Fruit fly (Drosophila melanogaster) whole organism, embryonic: ENCODE results near the gene CG2931.

Experiments
- BtbVII ChIP-seq: fragments of 200-800 bp; sonication (Bioruptor generic); optimal IDR thresholded peaks from 3 replicates; lab custom pipeline; 2017; ENCODE audit warnings: missing biosample characterization, mild to moderate bottlenecking, missing genetic modification characterization
- CG11695 ChIP-seq: fragments of 200-800 bp; sonication (Bioruptor generic); IDR thresholded peaks from 3 replicates; pipeline ENCODE4 v1.3.6; 2022; ENCODE audit warnings: missing biosample characterization, missing genetic modification characterization
- CG12659 ChIP-seq: fragments of 200-800 bp; sonication (Bioruptor generic); optimal IDR thresholded peaks from 3 replicates; lab custom pipeline; 2017; ENCODE audit warnings: mild to moderate bottlenecking, missing biosample characterization, missing genetic modification reagents, missing genetic modification characterization
- CG12744 ChIP-seq: fragments of 200-800 bp; sonication (Bioruptor generic); optimal IDR thresholded peaks from 2 replicates; lab custom pipeline; 2016; ENCODE audit warnings: missing biosample characterization, missing genetic modification characterization
- CG12769 ChIP-seq: fragments of 200-800 bp; sonication (Bioruptor generic); optimal IDR thresholded peaks from 2 replicates; lab custom pipeline; 2019; ENCODE audit warnings: missing biosample characterization, mild to moderate bottlenecking, missing genetic modification characterization, moderate library complexity
- CG13624 ChIP-seq: fragments of 200-800 bp; sonication (Bioruptor generic); optimal IDR thresholded peaks from 2 replicates; lab custom pipeline; 2016; ENCODE audit warnings: missing biosample characterization, missing genetic modification characterization
- CG14710 ChIP-seq: fragments of 200-800 bp; sonication (Bioruptor generic); optimal IDR thresholded peaks from 3 replicates; lab custom pipeline; 2019; ENCODE audit warnings: missing biosample characterization, mild to moderate bottlenecking, missing genetic modification characterization, moderate library complexity
- CG14860 ChIP-seq: fragments of 200-800 bp; sonication (Bioruptor generic); IDR thresholded peaks from 3 replicates; pipeline ENCODE4 v1.3.6; 2022; ENCODE audit warnings: missing biosample characterization, missing genetic modification characterization; ENCODE audit not compliant: partially characterized antibody
- CG1603 ChIP-seq: fragments of 200-800 bp; sonication (Bioruptor generic); optimal IDR thresholded peaks from 2 replicates; lab custom pipeline; 2019; ENCODE audit warnings: missing biosample characterization, mild to moderate bottlenecking, missing genetic modification characterization, moderate library complexity
- CG16863 ChIP-seq: fragments of 200-800 bp; sonication (Bioruptor generic); optimal IDR thresholded peaks from 3 replicates; lab custom pipeline; 2016; ENCODE audit warnings: missing biosample characterization, missing genetic modification characterization
- CG17829 ChIP-seq: fragments of 200-800 bp; optimal IDR thresholded peaks from 2 replicates; lab custom pipeline; 2019; ENCODE audit warnings: missing biosample characterization, mild to moderate bottlenecking, missing genetic modification characterization, moderate library complexity
- CG2712 ChIP-seq: fragments of 200-800 bp; optimal IDR thresholded peaks from 3 replicates; lab custom pipeline; 2019; ENCODE audit warnings: missing biosample characterization, mild to moderate bottlenecking, missing genetic modification characterization, moderate library complexity
- CG34422 ChIP-seq: fragments of 200-800 bp; sonication (Bioruptor generic); IDR thresholded peaks from 3 replicates; pipeline ENCODE4 v1.3.6; 2022; ENCODE audit warnings: missing biosample characterization, missing genetic modification characterization
- CG4707 ChIP-seq: fragments of 200-800 bp; sonication (Bioruptor generic); optimal IDR thresholded peaks from 2 replicates; lab custom pipeline; 2018; ENCODE audit warnings: missing biosample characterization, mild to moderate bottlenecking, missing genetic modification characterization, moderate library complexity
- CG6654 ChIP-seq: fragments of 200-800 bp; sonication (Bioruptor generic); optimal IDR thresholded peaks from 2 replicates; lab custom pipeline; 2017; ENCODE audit warnings: missing biosample characterization, mild to moderate bottlenecking, missing genetic modification characterization
- CG7745 ChIP-seq: fragments of 200-800 bp; sonication (Bioruptor generic); optimal IDR thresholded peaks from 2 replicates; lab custom pipeline; 2018; ENCODE audit warnings: missing biosample characterization, mild to moderate bottlenecking, missing genetic modification characterization, moderate library complexity
- CG7963 ChIP-seq: fragments of 200-800 bp; sonication (Bioruptor generic); IDR thresholded peaks from 3 replicates; pipeline ENCODE4 v1.3.6; 2022; ENCODE audit warnings: missing biosample characterization, missing genetic modification characterization; ENCODE audit not compliant: partially characterized antibody
- CG7987 ChIP-seq: fragments of 200-800 bp; sonication (Bioruptor generic); optimal IDR thresholded peaks from 2 replicates; lab custom pipeline; 2018; ENCODE audit warnings: missing biosample characterization, mild to moderate bottlenecking, missing genetic modification characterization, moderate library complexity
- CG8924 ChIP-seq: fragments of 200-800 bp; optimal IDR thresholded peaks from 3 replicates; lab custom pipeline; 2019; ENCODE audit warnings: missing biosample characterization, mild to moderate bottlenecking, missing genetic modification characterization, moderate library complexity
- Camta ChIP-seq: fragments of 200-800 bp; sonication (Bioruptor generic); optimal IDR thresholded peaks from 2 replicates; lab custom pipeline; 2016; ENCODE audit warnings: missing biosample characterization, missing genetic modification characterization
- D19A ChIP-seq: fragments of 200-800 bp; optimal IDR thresholded peaks from 3 replicates; lab custom pipeline; 2019; ENCODE audit warnings: missing biosample characterization, mild to moderate bottlenecking, missing genetic modification characterization, moderate library complexity
- Doc3 ChIP-seq: fragments of 200-800 bp; sonication (Bioruptor generic); IDR thresholded peaks from 3 replicates; pipeline ENCODE4 v1.3.6; 2022; ENCODE audit warnings: missing biosample characterization, missing genetic modification characterization; ENCODE audit not compliant: partially characterized antibody
- Fer1 ChIP-seq: fragments of 200-800 bp; sonication (Bioruptor generic); optimal IDR thresholded peaks from 2 replicates; lab custom pipeline; 2017; ENCODE audit warnings: missing biosample characterization, mild to moderate bottlenecking, missing genetic modification characterization
- HLH54F ChIP-seq: fragments of 200-800 bp; sonication (Bioruptor generic); optimal IDR thresholded peaks from 3 replicates; lab custom pipeline; 2016; ENCODE audit warnings: missing biosample characterization, missing genetic modification characterization
- Hr78 ChIP-seq, 2 experiments: fragments of 200-800 bp in 1 of 2; fragments of >200 bp in 1 of 2; sonication (Bioruptor generic) in 1 of 2; optimal IDR thresholded peaks; 2 replicates each; lab custom pipeline; 2017 to 2019; ENCODE audit warnings: missing biosample characterization in 2 of 2, missing genetic modification characterization in 2 of 2, mild to moderate bottlenecking in 1 of 2, moderate library complexity in 1 of 2
- Kr ChIP-seq: fragments of 200-800 bp; sonication (Bioruptor generic); optimal IDR thresholded peaks from 2 replicates; lab custom pipeline; 2017; ENCODE audit warnings: missing biosample characterization, mild to moderate bottlenecking, missing genetic modification characterization
- Oli ChIP-seq: fragments of 200-800 bp; sonication (Bioruptor generic); optimal IDR thresholded peaks from 2 replicates; lab custom pipeline; 2018; ENCODE audit warnings: missing biosample characterization, mild to moderate bottlenecking, missing genetic modification characterization, moderate library complexity
- PHDP ChIP-seq: fragments of 200-800 bp; sonication (Bioruptor generic); optimal IDR thresholded peaks from 3 replicates; lab custom pipeline; 2018; ENCODE audit warnings: missing biosample characterization, mild to moderate bottlenecking, missing genetic modification characterization, moderate library complexity
- Scr ChIP-seq: fragments of 200-800 bp; sonication (Bioruptor generic); IDR thresholded peaks from 2 replicates; pipeline ENCODE4 v1.3.6; 2022; ENCODE audit warnings: missing biosample characterization, missing genetic modification characterization; ENCODE audit not compliant: partially characterized antibody
- YL-1 ChIP-seq: fragments of 200-800 bp; sonication (Bioruptor generic); optimal IDR thresholded peaks from 3 replicates; lab custom pipeline; 2017; ENCODE audit warnings: missing biosample characterization, mild to moderate bottlenecking, missing genetic modification characterization
- bigmax ChIP-seq: fragments of 200-800 bp; sonication (Bioruptor generic); optimal IDR thresholded peaks from 2 replicates; lab custom pipeline; 2018; ENCODE audit warnings: missing biosample characterization, mild to moderate bottlenecking, missing genetic modification characterization
- corto ChIP-seq: fragments of 200-800 bp; sonication (Bioruptor generic); optimal IDR thresholded peaks from 2 replicates; lab custom pipeline; 2016; ENCODE audit warnings: missing biosample characterization, mild to moderate bottlenecking, missing genetic modification characterization, moderate library complexity
- cwo ChIP-seq: fragments of 200-800 bp; sonication (Bioruptor generic); optimal IDR thresholded peaks from 3 replicates; lab custom pipeline; 2017; ENCODE audit warnings: missing biosample characterization, missing genetic modification characterization, mild to moderate bottlenecking, moderate library complexity, missing genetic modification reagents
- ewg ChIP-seq: fragments of 200-800 bp; sonication (Bioruptor generic); optimal IDR thresholded peaks from 3 replicates; lab custom pipeline; 2017; ENCODE audit warnings: mild to moderate bottlenecking, missing biosample characterization, missing genetic modification reagents, missing genetic modification characterization
- ftz-f1 ChIP-seq: fragments of 200-800 bp; sonication (Bioruptor generic); optimal IDR thresholded peaks from 2 replicates; lab custom pipeline; 2016; ENCODE audit warnings: missing biosample characterization, missing genetic modification characterization
- gfzf ChIP-seq: fragments of 200-800 bp; sonication (Bioruptor generic); optimal IDR thresholded peaks from 2 replicates; lab custom pipeline; 2016; ENCODE audit warnings: missing biosample characterization, mild to moderate bottlenecking, missing genetic modification characterization, moderate library complexity
- her ChIP-seq: fragments of 200-800 bp; sonication (Bioruptor generic); optimal IDR thresholded peaks from 2 replicates; lab custom pipeline; 2016; ENCODE audit warnings: missing biosample characterization, missing genetic modification characterization
- kni ChIP-seq: fragments of 200-800 bp; sonication (Bioruptor generic); optimal IDR thresholded peaks from 3 replicates; lab custom pipeline; 2017; ENCODE audit warnings: mild to moderate bottlenecking, missing biosample characterization, missing genetic modification reagents, missing genetic modification characterization
- p53 ChIP-seq: fragments of 200-800 bp; sonication (Bioruptor generic); optimal IDR thresholded peaks from 2 replicates; lab custom pipeline; 2016; ENCODE audit warnings: missing biosample characterization, missing genetic modification characterization
- sens ChIP-seq: fragments of 200-800 bp; sonication (Bioruptor generic); peaks from one replicate; lab custom pipeline; 2016; ENCODE audit warnings: missing biosample characterization, missing genetic modification characterization
- sisA ChIP-seq: fragments of 200-800 bp; sonication (Bioruptor generic); IDR thresholded peaks from 2 replicates; pipeline ENCODE4 v1.3.6; 2022; ENCODE audit warnings: missing biosample characterization, missing genetic modification characterization
- so ChIP-seq: fragments of 200-800 bp; sonication (Bioruptor generic); IDR thresholded peaks from 3 replicates; pipeline ENCODE4 v1.3.6; 2022; ENCODE audit warnings: missing biosample characterization, missing genetic modification characterization
- stwl ChIP-seq: fragments of 200-800 bp; sonication (Bioruptor generic); optimal IDR thresholded peaks from 3 replicates; lab custom pipeline; 2018; ENCODE audit warnings: missing biosample characterization, mild to moderate bottlenecking, missing genetic modification characterization, moderate library complexity
- sug ChIP-seq: fragments of 200-800 bp; optimal IDR thresholded peaks from 2 replicates; lab custom pipeline; 2019; ENCODE audit warnings: missing biosample characterization, mild to moderate bottlenecking, missing genetic modification characterization, moderate library complexity
- tio ChIP-seq: fragments of 200-800 bp; sonication (Bioruptor generic); optimal IDR thresholded peaks from 2 replicates; lab custom pipeline; 2017; ENCODE audit warnings: missing biosample characterization, missing genetic modification characterization, inconsistent platforms
- zen2 ChIP-seq: fragments of 200-800 bp; sonication (Bioruptor generic); IDR thresholded peaks from 3 replicates; pipeline ENCODE4 v1.3.6; 2022; ENCODE audit warnings: missing biosample characterization, missing genetic modification characterization; ENCODE audit not compliant: partially characterized antibody
- zfh2 ChIP-seq: fragments of 200-800 bp; sonication (Bioruptor generic); optimal IDR thresholded peaks from 2 replicates; lab custom pipeline; 2016; ENCODE audit warnings: missing biosample characterization, missing genetic modification characterization

The CG2931 gene

DNA sequence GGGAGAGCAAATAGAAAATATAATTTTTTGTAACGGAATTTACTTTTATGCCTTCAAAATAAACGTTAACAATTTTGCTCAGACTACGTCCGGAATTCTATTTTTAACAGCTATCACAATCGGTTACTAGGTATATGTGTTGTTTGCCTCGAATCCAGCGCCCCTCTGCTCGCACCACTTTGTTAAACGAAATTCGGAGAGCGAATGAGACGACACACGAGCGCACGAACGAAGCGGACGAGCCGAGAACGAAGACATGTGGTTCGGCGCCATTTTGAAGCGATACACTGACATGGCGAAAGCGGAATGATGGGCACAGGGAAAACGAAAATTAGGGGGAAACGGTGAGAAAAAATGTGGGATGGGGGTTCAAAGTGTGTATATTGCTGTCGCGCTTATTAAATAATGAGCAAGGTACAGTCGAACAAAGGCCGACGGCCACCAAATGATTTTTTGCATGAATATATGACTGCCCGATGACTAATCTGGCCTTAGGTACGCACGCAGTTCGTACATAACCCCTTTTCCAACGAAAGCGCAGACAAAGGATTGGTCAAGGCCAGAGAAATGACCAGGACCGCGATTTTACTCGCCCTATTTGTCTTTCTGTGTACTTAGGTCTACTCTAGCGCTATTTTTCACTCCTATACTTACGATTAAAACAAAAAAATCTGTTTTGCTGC is 32.1 kb upstream of the CG2931 start (continued):
- TF ChIP-seq cwo (GFP tag; lab: Kevin White, UChicago) (peak; percentile 48), corto (GFP tag; lab: Kevin White, UChicago) (peak; percentile 55), tio (GFP tag; lab: Kevin White, UChicago) (no peak), sisA (GFP tag; lab: Robert Waterston, UW) (no peak), CG34422 (GFP tag; lab: Robert Waterston, UW) (no peak), CG12659 (GFP tag; lab: Kevin White, UChicago) (peak; percentile 16), sug (tag; lab: Kevin White, UChicago) (peak; percentile 70), ftz-f1 (GFP tag; lab: Kevin White, UChicago) (peak; percentile 78), CG7987 (GFP tag; lab: Kevin White, UChicago) (peak; percentile 60), Hr78 (GFP tag; optimal IDR thresholded peaks at IDR 0.05; lab: Kevin White, UChicago) (peak in 1 of 2 experiments; percentile 52), D19A (no peak), CG17829 (tag; lab: Kevin White, UChicago) (peak; percentile 63), gfzf (GFP tag; lab: Kevin White, UChicago) (no peak), CG14710 (tag; lab: Kevin White, UChicago) (no peak), so (no peak), BtbVII (GFP tag; lab: Kevin White, UChicago) (peak; percentile 15), Camta (GFP tag; lab: Kevin White, UChicago) (no peak), Fer1 (GFP tag; lab: Kevin White, UChicago) (peak; percentile 42), PHDP (tag; lab: Kevin White, UChicago) (peak; percentile 13), kni (GFP tag; lab: Kevin White, UChicago) (peak; percentile 76), CG8924 (peak; percentile 55), CG14860 (GFP tag; lab: Robert Waterston, UW) (no peak), bigmax (peak; percentile 94), CG16863 (no peak), zen2 (no peak), CG12744 (GFP tag; lab: Kevin White, UChicago) (no peak), CG7745 (tag; lab: Kevin White, UChicago) (peak; percentile 20), zfh2 (GFP tag; lab: Kevin White, UChicago) (no peak), ewg (GFP tag; lab: Kevin White, UChicago) (no peak)
- TF ChIP-seq, all 482 proteins: peak for 84

DNA sequence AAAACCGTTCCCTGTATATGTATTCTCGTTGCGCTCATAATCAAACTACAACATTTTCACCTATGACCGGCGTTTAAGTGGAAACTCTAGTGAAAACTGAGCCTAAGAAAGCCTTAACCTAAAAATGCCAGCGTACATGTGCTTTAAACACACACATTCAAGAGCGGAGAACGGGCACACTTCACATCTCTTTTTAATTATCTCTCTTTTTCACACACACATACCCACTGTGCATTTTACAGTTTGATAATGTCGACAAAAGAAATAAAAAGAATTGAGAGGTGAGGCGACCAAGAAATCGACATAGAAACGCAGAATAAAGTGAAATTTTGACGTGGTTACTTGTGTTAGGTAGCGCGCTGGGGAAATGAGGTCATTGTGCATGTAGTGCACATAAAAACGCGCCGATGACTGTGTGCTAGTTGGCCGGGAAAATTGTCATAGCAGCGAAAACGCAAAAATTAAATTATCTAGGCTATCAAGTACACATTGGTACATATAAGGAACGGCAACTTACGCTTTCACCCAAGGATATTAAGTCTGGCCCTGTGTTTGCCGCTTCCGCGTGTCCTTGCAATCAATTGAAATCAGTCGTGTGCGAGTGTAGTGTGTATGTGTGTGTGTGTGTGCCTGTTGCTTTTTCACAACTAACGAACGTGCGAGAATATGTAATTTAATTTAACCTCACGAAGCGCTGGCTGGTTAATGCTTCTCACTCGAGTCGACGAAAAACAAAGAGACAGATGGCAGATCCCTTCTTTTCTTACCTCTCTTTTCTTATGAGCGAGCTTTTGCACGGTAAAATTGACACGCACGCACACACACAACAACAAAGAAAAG is 31.3 kb upstream of the CG2931 start:
- peak; percentile 58 for TF ChIP-seq gfzf (GFP tag; lab: Kevin White, UChicago)
- TF ChIP-seq HLH54F (GFP tag; lab: Kevin White, UChicago): no peak
- no peak for TF ChIP-seq Scr
- TF ChIP-seq CG1603 (tag; lab: Kevin White, UChicago): peak; percentile 22
- no peak for TF ChIP-seq Oli (tag; lab: Kevin White, UChicago)
- no peak for TF ChIP-seq CG7963 (GFP tag; lab: Robert Waterston, UW)
- peak; percentile 53 for TF ChIP-seq CG6654 (GFP tag; lab: Kevin White, UChicago)
- no peak for TF ChIP-seq CG11695 (GFP tag; lab: Robert Waterston, UW)
- TF ChIP-seq p53: no peak
- peak; percentile 65 for TF ChIP-seq CG4707 (GFP tag; lab: Kevin White, UChicago)
- no peak for TF ChIP-seq Kr
- peak; percentile 35 for TF ChIP-seq sens (GFP tag; lab: Kevin White, UChicago)
- peak; percentile 75 for TF ChIP-seq YL-1 (GFP tag; lab: Kevin White, UChicago)
- TF ChIP-seq Doc3 (GFP tag; lab: Robert Waterston, UW): no peak
- no peak for TF ChIP-seq her (GFP tag; lab: Kevin White, UChicago)
- peak; percentile 21 for TF ChIP-seq stwl (tag; lab: Kevin White, UChicago)
- no peak for TF ChIP-seq CG13624 (GFP tag; lab: Kevin White, UChicago)
- peak; percentile 24 for TF ChIP-seq CG12769 (tag; lab: Kevin White, UChicago)
- TF ChIP-seq CG2712 (tag; lab: Kevin White, UChicago): peak; percentile 27
